Worm (Caenorhabditis elegans) whole organism, young adult: ENCODE results near the gene maph-1.3.
"Not testable (repeated sequence)": the region's sequence is repeated elsewhere in the genome, so short reads cannot be mapped to it uniquely, and the experiment has no call there.

Experiments used
- die-1 ChIP-seq: sonication (generic microtip); optimal IDR thresholded peaks from 2 replicates; lab custom pipeline; 2016; ENCODE audit warnings: missing genotype, mild to moderate bottlenecking, missing genetic modification characterization, missing compliant biosample characterization
- hmg-1.2 ChIP-seq: fragments of 200-800 bp; sonication (Bioruptor generic); IDR thresholded peaks from 2 replicates; pipeline ENCODE4 v1.3.6; 2022; ENCODE audit warnings: missing genetic modification reagents, missing genetic modification characterization, missing compliant biosample characterization
- madf-3 ChIP-seq: fragments of 200-800 bp; sonication (Bioruptor generic); IDR thresholded peaks from 2 replicates; pipeline ENCODE4 v1.3.6; 2022; ENCODE audit warnings: missing genetic modification reagents, missing genetic modification characterization, missing compliant biosample characterization
- pbrm-1 ChIP-seq: fragments of 200-800 bp; sonication (Bioruptor generic); IDR thresholded peaks from 2 replicates; pipeline ENCODE4 v1.3.6; 2022; ENCODE audit warnings: missing genetic modification reagents, missing genetic modification characterization, missing compliant biosample characterization
- somi-1 ChIP-seq: fragments of 200-800 bp; sonication (Bioruptor generic); optimal IDR thresholded peaks from 2 replicates; lab custom pipeline; 2018; ENCODE audit warnings: mild to moderate bottlenecking, missing genetic modification characterization, missing compliant biosample characterization

DNA sequence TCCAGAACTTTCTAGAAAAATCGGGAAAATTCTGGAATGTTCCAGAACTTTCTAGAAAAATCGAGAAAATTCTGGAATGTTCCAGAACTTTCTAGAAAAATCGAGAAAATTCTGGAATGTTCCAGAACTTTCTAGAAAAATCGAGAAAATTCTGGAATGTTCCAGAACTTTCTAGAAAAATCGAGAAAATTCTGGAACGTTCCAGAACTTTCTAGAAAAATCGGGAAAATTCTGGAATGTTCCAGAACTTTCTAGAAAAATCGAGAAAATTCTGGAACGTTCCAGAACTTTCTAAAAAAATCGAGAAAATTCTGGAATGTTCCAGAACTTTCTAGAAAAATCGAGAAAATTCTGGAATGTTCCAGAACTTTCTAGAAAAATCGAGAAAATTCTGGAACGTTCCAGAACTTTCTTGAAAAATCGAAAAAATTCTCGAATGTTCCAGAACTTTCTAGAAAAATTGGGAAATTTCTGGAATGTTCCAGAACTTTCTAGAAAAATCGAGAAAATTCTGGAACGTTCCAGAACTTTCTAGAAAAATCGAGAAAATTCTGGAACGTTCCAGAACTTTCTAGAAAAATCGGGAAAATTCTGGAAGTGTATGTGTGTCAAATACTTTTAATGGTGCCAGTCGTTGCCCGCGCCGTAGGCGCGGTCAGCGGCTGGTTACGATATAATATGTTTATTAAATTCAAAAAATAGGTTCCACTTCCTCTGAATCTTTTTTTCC lies 52.6 kb downstream of the maph-1.3 start:
- TF ChIP-seq hmg-1.2 (GFP tag; lab: Robert Waterston, UW) = peak; percentile 40
- peak; percentile 96 for TF ChIP-seq madf-3 (GFP tag; lab: Robert Waterston, UW)
- TF ChIP-seq somi-1 (GFP tag; lab: Kevin White, UChicago); die-1 (tag; lab: Kevin White, UChicago): not testable (repeated sequence)
- peak; percentile 90 for TF ChIP-seq pbrm-1 (GFP tag; lab: Robert Waterston, UW)
